Worm (Caenorhabditis elegans): ENCODE measurements around the gene rnh-1.0.

The rnh-1.0 gene

DNA sequence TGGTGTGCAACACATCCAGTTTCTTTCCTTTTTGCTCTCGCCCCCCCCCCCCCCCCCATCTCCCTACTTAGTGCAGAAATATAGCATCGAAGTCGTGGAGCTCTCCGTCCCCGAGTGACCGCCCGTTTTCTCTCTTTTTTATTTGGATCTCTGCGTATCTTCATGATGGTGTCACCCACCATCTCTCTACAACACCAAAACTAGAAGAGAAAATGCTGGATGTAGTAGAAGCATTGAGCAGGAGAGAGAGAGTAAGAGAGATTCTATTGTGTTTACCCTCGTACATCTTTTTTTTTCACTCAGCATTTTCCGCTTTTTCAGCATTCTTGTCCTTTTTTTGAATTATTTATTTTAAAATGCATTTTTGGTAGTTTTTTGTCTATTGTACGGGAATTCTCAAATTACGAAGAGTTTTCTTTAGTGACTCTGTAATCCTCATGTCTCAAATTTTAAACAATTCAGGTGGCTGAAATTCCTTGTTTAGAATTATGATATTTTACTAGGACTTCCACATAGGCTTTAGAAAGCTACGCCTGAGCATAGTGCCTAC, 47.3 kb downstream of the rnh-1.0 start:
- TF ChIP-seq fkh-10 (GFP tag; optimal IDR thresholded peaks at IDR 0.05) (peak; percentile 9), unc-62 (GFP tag; optimal IDR thresholded peaks at IDR 0.05 in 1 of 2) (peak in 1 of 2 experiments; percentile 85), unc-62 (tag; optimal IDR thresholded peaks at IDR 0.05) (no peak), nhr-10 (tag; optimal IDR thresholded peaks at IDR 0.05) (no peak), mdl-1 (tag; optimal IDR thresholded peaks at IDR 0.05) (no peak), egl-43 (GFP tag; IDR thresholded peaks at IDR 0.05) (no peak), lsy-2 (tag; optimal IDR thresholded peaks at IDR 0.05) (peak in 1 of 2 experiments; percentile 38), lin-13 (GFP tag; optimal IDR thresholded peaks at IDR 0.05) (no peak), nhr-41 (GFP tag; IDR thresholded peaks at IDR 0.05) (no peak)

- TF ChIP-seq hmg-1.1 (GFP tag; IDR thresholded peaks at IDR 0.05) (no peak), F26F4.8 (GFP tag; conservative IDR thresholded peaks at IDR 0.05) (no peak), unc-130 (GFP tag; optimal IDR thresholded peaks at IDR 0.05) (no peak), lsy-2 (tag; optimal IDR thresholded peaks at IDR 0.05) (peak in 1 of 2 experiments; percentile 22), mdl-1 (tag; optimal IDR thresholded peaks at IDR 0.05) (peak in 1 of 2 experiments; percentile 18), arid-1 (GFP tag; conservative IDR thresholded peaks at IDR 0.05) (no peak), ceh-44 (GFP tag; IDR thresholded peaks at IDR 0.05) (no peak), nhr-48 (tag; optimal IDR thresholded peaks at IDR 0.05) (no peak), ces-1 (GFP tag; optimal IDR thresholded peaks at IDR 0.05) (peak; percentile 57), zfp-3 (GFP tag; conservative IDR thresholded peaks at IDR 0.05) (no peak), unc-62 (GFP tag; optimal IDR thresholded peaks at IDR 0.05 in 1 of 2) (peak in 1 of 2 experiments; percentile 81), unc-62 (tag; optimal IDR thresholded peaks at IDR 0.05) (no peak), nhr-102 (tag; optimal IDR thresholded peaks at IDR 0.05) (no peak), hlh-30 (tag; optimal IDR thresholded peaks at IDR 0.05; ENCODE audit: insufficient read depth) (peak; percentile 51), fkh-10 (GFP tag; optimal IDR thresholded peaks at IDR 0.05) (peak; percentile 77)
Measured at ce11 chrII:5046209-5047200, 51.4 kb downstream of the rnh-1.0 start.

DNA sequence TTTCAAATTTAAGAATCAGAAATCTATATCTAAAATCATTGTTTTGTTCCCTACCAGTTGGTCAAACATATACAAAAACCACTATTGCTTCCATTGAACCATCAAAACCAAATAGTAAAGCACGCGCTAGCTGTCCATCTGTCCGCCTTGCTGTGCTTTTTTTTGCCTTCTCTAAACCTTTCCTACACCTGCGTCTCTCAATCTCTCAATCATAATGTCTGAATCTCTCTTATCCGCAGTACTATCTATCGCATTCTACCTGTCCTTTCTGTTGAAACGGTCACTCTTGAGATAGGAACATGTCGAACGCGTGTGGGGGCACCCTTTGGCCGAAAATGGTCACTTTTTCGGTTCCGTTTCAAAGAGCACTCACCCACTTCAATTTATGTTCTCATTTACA, 52.2 kb downstream of the rnh-1.0 start:
- TF ChIP-seq dve-1 (tag; optimal IDR thresholded peaks at IDR 0.05; ENCODE audit: insufficient read depth) (peak; percentile 2), nhr-111 (GFP tag; optimal IDR thresholded peaks at IDR 0.05) (no peak), cey-2 (tag; optimal IDR thresholded peaks at IDR 0.05; ENCODE audit: borderline replicate concordance, insufficient read depth) (no peak), mes-2 (tag; optimal IDR thresholded peaks at IDR 0.05; ENCODE audit: poor library complexity, severe bottlenecking) (peak; percentile 4), hif-1 (tag; optimal IDR thresholded peaks at IDR 0.05) (no peak), nhr-102 (tag; optimal IDR thresholded peaks at IDR 0.05) (no peak), mdl-1 (tag; optimal IDR thresholded peaks at IDR 0.05) (peak; percentile 34 to 63), hlh-11 (tag; optimal IDR thresholded peaks at IDR 0.05) (peak; percentile 64), aha-1 (tag) (peak; percentile 70), dmd-6 (GFP tag; IDR thresholded peaks at IDR 0.05) (peak; percentile 14; the same call in 1 of the 2 replicates), attf-4 (tag; optimal IDR thresholded peaks at IDR 0.05) (no peak), lsy-2 (tag; optimal IDR thresholded peaks at IDR 0.05) (peak in 1 of 2 experiments; percentile 40), nhr-25 (tag; optimal IDR thresholded peaks at IDR 0.05; ENCODE audit: borderline replicate concordance, insufficient read depth) (peak; percentile 33), hlh-30 (tag; optimal IDR thresholded peaks at IDR 0.05; ENCODE audit: insufficient read depth) (peak; percentile 65), ama-1 (optimal IDR thresholded peaks at IDR 0.05) (no peak), tra-1 (GFP tag; IDR thresholded peaks at IDR 0.05) (no peak), nhr-6 (tag; optimal IDR thresholded peaks at IDR 0.05) (peak; percentile 74), nhr-28 (tag; optimal IDR thresholded peaks at IDR 0.05) (peak; percentile 54), nhr-41 (GFP tag; IDR thresholded peaks at IDR 0.05) (no peak), skn-1 (tag; optimal IDR thresholded peaks at IDR 0.05) (no peak), F10B5.3 (tag; optimal IDR thresholded peaks at IDR 0.05) (no peak), mxl-3 (GFP tag; optimal IDR thresholded peaks at IDR 0.05) (peak; percentile 90)
